Fruit fly (Drosophila melanogaster): ENCODE data around the gene CG43367.

DNA sequence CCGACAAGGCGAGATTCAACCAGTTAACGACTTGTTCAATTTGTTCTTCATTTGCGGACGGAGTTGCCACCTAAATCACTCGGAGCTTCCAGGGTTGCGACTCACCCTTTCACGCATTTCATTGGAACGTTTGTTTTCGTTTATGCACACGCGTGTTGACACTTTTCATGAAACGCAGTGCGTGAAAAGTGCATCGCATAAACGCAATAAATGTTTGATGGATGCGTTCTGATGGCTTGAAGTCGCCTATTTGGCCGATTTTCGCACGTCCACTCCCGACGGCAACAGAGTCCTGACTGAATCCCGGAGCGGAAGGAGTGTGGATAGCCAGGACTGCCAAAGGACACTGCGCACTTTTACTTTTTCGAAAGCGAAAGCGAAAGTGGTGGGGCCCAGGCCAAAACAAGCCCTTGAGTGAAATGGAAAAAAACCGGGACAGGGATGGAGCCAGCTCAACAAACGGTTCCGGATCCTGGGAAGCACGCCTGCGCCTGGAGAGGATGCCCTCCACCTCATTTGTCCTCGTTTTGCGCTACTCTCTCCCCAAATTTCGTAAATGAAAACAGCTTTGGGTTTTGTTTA lies 15.7 kb upstream of the CG43367 start, which contains the start of gene Teh4:
- TF ChIP-seq Myc (optimal IDR thresholded peaks at IDR 0.05): no peak
- no peak for TF ChIP-seq ttk (optimal IDR thresholded peaks at IDR 0.05)
- no peak for TF ChIP-seq insv (optimal IDR thresholded peaks at IDR 0.05)
- TF ChIP-seq Sin3A (optimal IDR thresholded peaks at IDR 0.05): no peak
